Fruit fly (Drosophila melanogaster) whole organism, pupa: ENCODE measurements around the gene CG7985.

Source experiments
- CG17806 ChIP-seq: fragments of 200-800 bp; sonication (Bioruptor generic); optimal IDR thresholded peaks from 2 replicates; lab custom pipeline; 2018; ENCODE audit warnings: missing biosample characterization, mild to moderate bottlenecking, missing genetic modification characterization, moderate library complexity
- CG4496 ChIP-seq: fragments of 200-800 bp; sonication (Bioruptor generic); IDR thresholded peaks from 3 replicates; pipeline ENCODE4 v1.3.6; 2022; ENCODE audit warnings: missing biosample characterization, missing genetic modification characterization
- CG8301 ChIP-seq: fragments of 200-800 bp; sonication (Bioruptor generic); optimal IDR thresholded peaks from 2 replicates; lab custom pipeline; 2018; ENCODE audit warnings: missing biosample characterization, mild to moderate bottlenecking, missing genetic modification characterization
- CG9948 ChIP-seq: fragments of 200-800 bp; sonication (Bioruptor generic); optimal IDR thresholded peaks from 2 replicates; lab custom pipeline; 2018; ENCODE audit warnings: missing biosample characterization, mild to moderate bottlenecking, missing genetic modification characterization, moderate library complexity
- Snoo ChIP-seq: fragments of 200-800 bp; sonication (Bioruptor generic); optimal IDR thresholded peaks from 3 replicates; lab custom pipeline; 2017; ENCODE audit warnings: missing biosample characterization, mild to moderate bottlenecking, missing genetic modification characterization, inconsistent platforms
- fd96Ca ChIP-seq: fragments of 200-800 bp; sonication (Bioruptor generic); IDR thresholded peaks from 3 replicates; pipeline ENCODE4 v1.3.6; 2022; ENCODE audit warnings: missing biosample characterization, missing genetic modification characterization
- gl ChIP-seq: fragments of 200-800 bp; sonication (Bioruptor generic); optimal IDR thresholded peaks from 2 replicates; lab custom pipeline; 2018; ENCODE audit warnings: missing biosample characterization, mild to moderate bottlenecking, missing genetic modification characterization

DNA sequence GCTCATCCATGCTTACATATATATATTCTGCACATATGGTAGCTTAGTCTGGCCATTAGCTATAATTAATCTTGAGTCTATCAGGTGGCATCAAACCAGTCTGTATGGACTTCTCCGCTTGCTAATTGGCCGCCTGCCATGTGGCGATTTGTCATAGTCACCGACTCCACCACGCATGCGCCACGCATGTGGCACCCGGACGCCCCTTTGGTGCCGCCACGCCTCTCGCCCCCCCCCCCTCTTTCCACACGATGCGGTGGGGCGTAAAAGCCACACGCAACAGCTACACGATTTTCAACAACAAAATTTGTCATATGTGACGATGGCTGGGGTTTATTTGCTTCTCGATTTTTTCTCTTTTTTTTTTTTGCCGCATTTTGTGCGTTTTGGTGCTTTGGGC lies 46.0 kb upstream of the CG7985 start:
- TF ChIP-seq CG4496 (GFP tag; lab: Robert Waterston, UW) (0 out of 3 replicates have a peak, but pooled peaks have one; percentile 33), gl (tag; lab: Kevin White, UChicago) (no peak), Snoo (tag; lab: Kevin White, UChicago) (no peak), fd96Ca (GFP tag; lab: Robert Waterston, UW) (no peak), CG9948 (tag; lab: Kevin White, UChicago) (no peak), CG8301 (no peak), CG17806 (tag; lab: Kevin White, UChicago) (no peak)
